Worm (Caenorhabditis elegans) whole organism, young adult: ENCODE data around the gene srg-28.

Experiments
- B0035.1 ChIP-seq: sonication (generic microtip); optimal IDR thresholded peaks from 2 replicates; lab custom pipeline; 2016; ENCODE audit warnings: missing genetic modification characterization, mild to moderate bottlenecking, missing compliant biosample characterization, missing genotype, missing genetic modification reagents
- B0336.3 ChIP-seq: fragments of 200-800 bp; sonication (Bioruptor generic); IDR thresholded peaks from 2 replicates; pipeline ENCODE4 v1.3.6; 2022; ENCODE audit warnings: missing genetic modification characterization, missing compliant biosample characterization
- C06A6.2 ChIP-seq: fragments of 200-800 bp; sonication (Bioruptor generic); conservative IDR thresholded peaks from 2 replicates; pipeline ENCODE4 v1.3.6; 2022; ENCODE audit warnings: missing genetic modification characterization, missing compliant biosample characterization
- D2030.7 ChIP-seq: fragments of 200-800 bp; sonication (Bioruptor generic); IDR thresholded peaks from 2 replicates; pipeline ENCODE4 v1.3.6; 2022; ENCODE audit warnings: missing genetic modification reagents, missing genetic modification characterization, missing compliant biosample characterization
- F10E7.11 ChIP-seq: sonication (generic microtip); optimal IDR thresholded peaks from 2 replicates; lab custom pipeline; 2017; ENCODE audit warnings: mild to moderate bottlenecking, missing genetic modification characterization, moderate library complexity, missing compliant biosample characterization
- F23B12.7 ChIP-seq: sonication (generic microtip); optimal IDR thresholded peaks from 2 replicates; lab custom pipeline; 2017; ENCODE audit warnings: missing genetic modification characterization, mild to moderate bottlenecking, missing compliant biosample characterization, antibody characterized with exemption, moderate library complexity; ENCODE audit not compliant: insufficient read depth
- F39B2.1 ChIP-seq: fragments of 200-800 bp; sonication (Bioruptor generic); IDR thresholded peaks from 2 replicates; pipeline ENCODE4 v1.3.6; 2022; ENCODE audit warnings: missing genetic modification reagents, missing genetic modification characterization, missing compliant biosample characterization
- F55B11.4 ChIP-seq: sonication (generic microtip); optimal IDR thresholded peaks from 2 replicates; lab custom pipeline; 2016; ENCODE audit warnings: missing compliant biosample characterization, missing genetic modification characterization, borderline replicate concordance; ENCODE audit not compliant: insufficient read depth
- K11D2.4 ChIP-seq: fragments of 200-800 bp; sonication (Bioruptor generic); IDR thresholded peaks from 2 replicates; pipeline ENCODE4 v1.3.6; 2022; ENCODE audit warnings: missing genetic modification reagents, missing genetic modification characterization, missing compliant biosample characterization
- K12H6.12 ChIP-seq: fragments of 200-800 bp; sonication (Bioruptor generic); optimal IDR thresholded peaks from 2 replicates; lab custom pipeline; 2018; ENCODE audit warnings: mild to moderate bottlenecking, missing genetic modification characterization, missing compliant biosample characterization
- T07F8.4 ChIP-seq: sonication (generic microtip); optimal IDR thresholded peaks from 2 replicates; lab custom pipeline; 2016; ENCODE audit warnings: mild to moderate bottlenecking, missing genetic modification characterization, moderate library complexity, missing compliant biosample characterization
- T26A5.8 ChIP-seq: sonication (generic microtip); optimal IDR thresholded peaks from 2 replicates; lab custom pipeline; 2016; ENCODE audit warnings: missing genetic modification characterization, missing compliant biosample characterization
- Y53F4B.3 ChIP-seq: fragments of 200-800 bp; sonication (Bioruptor generic); IDR thresholded peaks from 2 replicates; pipeline ENCODE4 v1.3.6; 2022; ENCODE audit warnings: missing genetic modification reagents, missing genetic modification characterization, missing compliant biosample characterization
- Y56A3A.18 ChIP-seq: fragments of 200-800 bp; sonication (Bioruptor generic); IDR thresholded peaks from 2 replicates; pipeline ENCODE4 v1.3.6; 2022; ENCODE audit warnings: missing genetic modification reagents, missing genetic modification characterization, missing compliant biosample characterization
- aptf-2 ChIP-seq: fragments of 200-800 bp; sonication (Bioruptor generic); conservative IDR thresholded peaks from 2 replicates; pipeline ENCODE4 v1.3.6; 2022; ENCODE audit warnings: missing genetic modification reagents, missing genetic modification characterization, missing compliant biosample characterization
- aptf-3 ChIP-seq: fragments of 200-800 bp; sonication (Bioruptor generic); IDR thresholded peaks from 2 replicates; pipeline ENCODE4 v1.3.6; 2022; ENCODE audit warnings: missing genetic modification characterization, missing compliant biosample characterization
- athp-1 ChIP-seq: sonication (generic microtip); optimal IDR thresholded peaks from 2 replicates; lab custom pipeline; 2017; ENCODE audit warnings: mild to moderate bottlenecking, missing genetic modification characterization, missing compliant biosample characterization
- attf-3 ChIP-seq: fragments of 200-800 bp; sonication (Bioruptor generic); conservative IDR thresholded peaks from 2 replicates; pipeline ENCODE4 v1.3.6; 2022; ENCODE audit warnings: missing genetic modification reagents, missing genetic modification characterization, missing compliant biosample characterization
- attf-5 ChIP-seq: fragments of 200-800 bp; sonication (Bioruptor generic); optimal IDR thresholded peaks from 2 replicates; lab custom pipeline; 2018; ENCODE audit warnings: mild to moderate bottlenecking, missing genetic modification characterization, missing compliant biosample characterization
- ccch-3 ChIP-seq: fragments of 200-800 bp; sonication (Bioruptor generic); optimal IDR thresholded peaks from 2 replicates; lab custom pipeline; 2018; ENCODE audit warnings: mild to moderate bottlenecking, missing genetic modification characterization, missing compliant biosample characterization
- cebp-2 ChIP-seq: fragments of 200-800 bp; sonication (Bioruptor generic); IDR thresholded peaks from 2 replicates; pipeline ENCODE4 v1.3.6; 2022; ENCODE audit warnings: missing genetic modification characterization, missing compliant biosample characterization
- ceh-40 ChIP-seq: fragments of 200-800 bp; sonication (Bioruptor generic); IDR thresholded peaks from 2 replicates; pipeline ENCODE4 v1.3.6; 2022; ENCODE audit warnings: missing genetic modification characterization, missing compliant biosample characterization
- ceh-91 ChIP-seq: fragments of 200-800 bp; sonication (Bioruptor generic); IDR thresholded peaks from 2 replicates; pipeline ENCODE4 v1.3.6; 2022; ENCODE audit warnings: missing genetic modification reagents, missing genetic modification characterization, missing compliant biosample characterization
- chd-7 ChIP-seq: sonication (generic microtip); optimal IDR thresholded peaks from 2 replicates; lab custom pipeline; 2016; ENCODE audit warnings: mild to moderate bottlenecking, missing genetic modification characterization, moderate library complexity, missing compliant biosample characterization
- dox-1 ChIP-seq: fragments of 200-800 bp; sonication (Bioruptor generic); IDR thresholded peaks from 2 replicates; pipeline ENCODE4 v1.3.6; 2022; ENCODE audit warnings: missing genetic modification reagents, missing genetic modification characterization, missing compliant biosample characterization
- dpff-1 ChIP-seq: sonication (generic microtip); optimal IDR thresholded peaks from 2 replicates; lab custom pipeline; 2017; ENCODE audit warnings: mild to moderate bottlenecking, missing genetic modification characterization, missing compliant biosample characterization
- dpl-1 ChIP-seq: fragments of 150-350 bp; optimal IDR thresholded peaks from 2 replicates; lab custom pipeline; 2014; ENCODE audit warnings: missing biosample characterization, missing genetic modification reagents, missing genetic modification characterization
- efl-1 ChIP-seq: fragments of 150-350 bp; optimal IDR thresholded peaks from 2 replicates; lab custom pipeline; 2014; ENCODE audit warnings: missing biosample characterization, missing genetic modification reagents, missing genetic modification characterization
- egrh-3 ChIP-seq: fragments of 200-800 bp; sonication (Bioruptor generic); IDR thresholded peaks from 2 replicates; pipeline ENCODE4 v1.3.6; 2022; ENCODE audit warnings: missing genetic modification reagents, missing genetic modification characterization, missing compliant biosample characterization
- hmg-1.2 ChIP-seq: fragments of 200-800 bp; sonication (Bioruptor generic); IDR thresholded peaks from 2 replicates; pipeline ENCODE4 v1.3.6; 2022; ENCODE audit warnings: missing genetic modification reagents, missing genetic modification characterization, missing compliant biosample characterization
- hmg-20 ChIP-seq: fragments of 200-800 bp; sonication (Bioruptor generic); IDR thresholded peaks from 2 replicates; pipeline ENCODE4 v1.3.6; 2022; ENCODE audit warnings: missing genetic modification reagents, missing genetic modification characterization, missing compliant biosample characterization
- let-526 ChIP-seq: fragments of 200-800 bp; sonication (Bioruptor generic); IDR thresholded peaks from 2 replicates; pipeline ENCODE4 v1.3.6; 2022; ENCODE audit warnings: missing genetic modification reagents, missing genetic modification characterization, missing compliant biosample characterization
- lin-26 ChIP-seq: fragments of 200-800 bp; sonication (Bioruptor generic); IDR thresholded peaks from 2 replicates; pipeline ENCODE4 v1.3.6; 2022; ENCODE audit warnings: missing genetic modification reagents, missing genetic modification characterization, missing compliant biosample characterization
- lin-54 ChIP-seq: fragments of 200-800 bp; sonication (Bioruptor generic); optimal IDR thresholded peaks from 2 replicates; lab custom pipeline; 2018; ENCODE audit warnings: mild to moderate bottlenecking, missing genetic modification characterization, missing compliant biosample characterization
- lir-1 ChIP-seq: fragments of 200-800 bp; sonication (Bioruptor generic); conservative IDR thresholded peaks from 2 replicates; pipeline ENCODE4 v1.3.6; 2022; ENCODE audit warnings: missing genetic modification reagents, missing genetic modification characterization, missing compliant biosample characterization
- madf-8 ChIP-seq: fragments of 200-800 bp; sonication (Bioruptor generic); conservative IDR thresholded peaks from 2 replicates; pipeline ENCODE4 v1.3.6; 2022; ENCODE audit warnings: missing genetic modification reagents, missing genetic modification characterization, missing compliant biosample characterization
- nfya-1 ChIP-seq: sonication (generic microtip); optimal IDR thresholded peaks from 2 replicates; lab custom pipeline; 2017; ENCODE audit warnings: antibody characterized with exemption, missing compliant biosample characterization, missing genetic modification characterization, borderline replicate concordance; ENCODE audit not compliant: insufficient read depth
- nfya-2 ChIP-seq: fragments of 200-800 bp; sonication (Bioruptor generic); IDR thresholded peaks from 2 replicates; pipeline ENCODE4 v1.3.6; 2022; ENCODE audit warnings: missing genetic modification reagents, missing genetic modification characterization, missing compliant biosample characterization
- nhr-120 ChIP-seq: fragments of 200-800 bp; sonication (Bioruptor generic); IDR thresholded peaks from 2 replicates; pipeline ENCODE4 v1.3.6; 2022; ENCODE audit warnings: missing genetic modification characterization, missing compliant biosample characterization
- nhr-27 ChIP-seq: fragments of 200-800 bp; sonication (Bioruptor generic); optimal IDR thresholded peaks from 2 replicates; lab custom pipeline; 2018; ENCODE audit warnings: mild to moderate bottlenecking, missing genetic modification characterization, moderate library complexity, missing compliant biosample characterization
- nhr-80 ChIP-seq: sonication (generic microtip); optimal IDR thresholded peaks from 2 replicates; lab custom pipeline; 2016; ENCODE audit warnings: missing genetic modification characterization, missing compliant biosample characterization
- repo-1 ChIP-seq: sonication (generic microtip); optimal IDR thresholded peaks from 2 replicates; lab custom pipeline; 2017; ENCODE audit warnings: mild to moderate bottlenecking, missing genetic modification characterization, missing compliant biosample characterization
- rpc-1 ChIP-seq, 2 experiments: fragments of 150-350 bp in 1 of 2; sonication (generic microtip) in 1 of 2; optimal IDR thresholded peaks; 2 replicates each; lab custom pipeline; 2014 to 2018; ENCODE audit warnings: missing biosample characterization in 1 of 2, missing genetic modification characterization in 1 of 2, missing genetic modification reagents in 1 of 2, missing genotype in 1 of 2
- sptf-2 ChIP-seq: fragments of 200-800 bp; sonication (Bioruptor generic); optimal IDR thresholded peaks from 2 replicates; lab custom pipeline; 2018; ENCODE audit warnings: mild to moderate bottlenecking, missing genetic modification characterization, missing compliant biosample characterization
- tbp1 ChIP-seq: fragments of 200-800 bp; sonication (Bioruptor generic); optimal IDR thresholded peaks from 2 replicates; lab custom pipeline; 2018; ENCODE audit warnings: mild to moderate bottlenecking, missing genetic modification characterization, missing compliant biosample characterization
- unc-62 ChIP-seq: fragments of 150-350 bp; optimal IDR thresholded peaks from 2 replicates; lab custom pipeline; 2014; ENCODE audit warnings: missing biosample characterization, missing genetic modification reagents, missing genetic modification characterization
- xnd-1 ChIP-seq: sonication (generic microtip); optimal IDR thresholded peaks from 2 replicates; lab custom pipeline; 2016; ENCODE audit warnings: missing genotype, missing genetic modification reagents, missing genetic modification characterization, missing compliant biosample characterization
- ztf-18 ChIP-seq: sonication (generic microtip); optimal IDR thresholded peaks from 2 replicates; lab custom pipeline; 2016; ENCODE audit warnings: missing genotype, mild to moderate bottlenecking, missing genetic modification characterization, missing compliant biosample characterization
- ztf-28 ChIP-seq: fragments of 200-800 bp; sonication (Bioruptor generic); IDR thresholded peaks from 2 replicates; pipeline ENCODE4 v1.3.6; 2022; ENCODE audit warnings: missing genetic modification reagents, missing genetic modification characterization, missing compliant biosample characterization

srg-28 gene

DNA sequence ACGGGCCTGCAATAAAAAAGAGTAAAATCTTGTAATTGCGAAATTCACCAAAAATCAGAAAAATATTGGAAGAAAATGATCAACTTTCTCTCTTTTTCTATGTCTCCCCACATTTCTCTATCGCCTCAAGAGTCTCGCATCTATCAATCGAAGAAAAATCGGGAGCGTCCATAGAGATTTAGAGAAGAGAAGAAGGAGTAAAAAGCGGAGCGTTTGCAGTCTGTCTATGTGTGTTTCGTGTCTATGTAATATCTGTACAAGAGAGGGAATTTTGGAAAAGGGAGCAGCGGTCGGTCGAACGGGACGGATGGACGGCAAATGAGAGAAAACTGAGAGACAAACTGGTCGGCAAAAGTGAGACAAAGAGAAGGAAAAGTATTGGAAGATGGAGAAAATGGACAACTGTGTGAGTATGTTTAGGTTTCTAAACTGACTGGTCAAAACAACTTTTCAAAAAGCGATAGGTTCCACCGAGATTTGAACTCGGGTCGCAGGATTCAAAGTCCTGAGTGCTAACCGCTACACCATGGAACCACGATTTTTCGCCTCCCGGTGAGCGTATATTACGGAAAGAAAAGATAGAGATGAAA lies 4.9 kb upstream of the srg-28 start (continued):
- no peak for TF ChIP-seq athp-1
- no peak for TF ChIP-seq dpl-1 (GFP tag; lab: Kevin White, UChicago)
- TF ChIP-seq K11D2.4 (GFP tag; lab: Robert Waterston, UW), result no peak
- TF ChIP-seq B0035.1, result peak; percentile 21
- no peak for TF ChIP-seq B0336.3
- no peak for TF ChIP-seq ceh-91 (GFP tag; lab: Robert Waterston, UW)
- no peak for TF ChIP-seq F39B2.1 (GFP tag; lab: Robert Waterston, UW)
- TF ChIP-seq cebp-2 (GFP tag; lab: Robert Waterston, UW), result no peak
- TF ChIP-seq C06A6.2 (GFP tag; lab: Robert Waterston, UW), result no peak
- TF ChIP-seq T26A5.8 (tag; lab: Kevin White, UChicago), result no peak
- peak; percentile 53 for TF ChIP-seq K12H6.12
- TF ChIP-seq dox-1 (GFP tag; lab: Robert Waterston, UW), result peak; percentile 80
- TF ChIP-seq ztf-18 (tag; lab: Kevin White, UChicago), result peak; percentile 36
- TF ChIP-seq lir-1 (GFP tag; lab: Robert Waterston, UW), result no peak
- no peak for TF ChIP-seq nhr-27 (tag; lab: Kevin White, UChicago)
- no peak for TF ChIP-seq T07F8.4
- no peak for TF ChIP-seq Y53F4B.3 (GFP tag; lab: Robert Waterston, UW)
- peak; percentile 54 for TF ChIP-seq repo-1 (tag; lab: Kevin White, UChicago)
- TF ChIP-seq lin-26 (GFP tag; lab: Robert Waterston, UW), result peak; percentile 65; the same call in 1 of the 2 replicates
- no peak for TF ChIP-seq Y56A3A.18 (GFP tag; lab: Robert Waterston, UW)
- TF ChIP-seq attf-3 (GFP tag; lab: Robert Waterston, UW), result no peak
- TF ChIP-seq D2030.7 (GFP tag; lab: Robert Waterston, UW), result no peak; the same call in 1 of the 2 replicates
- TF ChIP-seq efl-1 (GFP tag; lab: Kevin White, UChicago), result no peak
- TF ChIP-seq ztf-28 (GFP tag; lab: Robert Waterston, UW), result no peak
- TF ChIP-seq ceh-40 (GFP tag; lab: Robert Waterston, UW), result no peak
- TF ChIP-seq xnd-1 (tag; lab: Kevin White, UChicago), result no peak
- no peak for TF ChIP-seq F23B12.7 (tag; lab: Kevin White, UChicago)
- no peak for TF ChIP-seq chd-7 (tag; lab: Kevin White, UChicago)
- peak; percentile 67 for TF ChIP-seq rpc-1 (optimal IDR thresholded peaks at IDR 0.05; lab: Kevin White, UChicago)
- peak; percentile 85 for TF ChIP-seq rpc-1 (tag; optimal IDR thresholded peaks at IDR 0.05; lab: Kevin White, UChicago)
- TF ChIP-seq nhr-80 (tag; lab: Kevin White, UChicago), result peak; percentile 89
- 0 out of 2 replicates have a peak, but pooled peaks have one; percentile 25 for TF ChIP-seq hmg-1.2 (GFP tag; lab: Robert Waterston, UW)
- no peak for TF ChIP-seq nfya-1
- TF ChIP-seq lin-54 (GFP tag; lab: Kevin White, UChicago), result peak; percentile 9
- no peak for TF ChIP-seq nhr-120 (GFP tag; lab: Robert Waterston, UW)
- no peak for TF ChIP-seq F10E7.11
- no peak for TF ChIP-seq ccch-3
- no peak for TF ChIP-seq madf-8
- TF ChIP-seq attf-5 (GFP tag; lab: Kevin White, UChicago), result peak; percentile 9
- TF ChIP-seq sptf-2 (GFP tag; lab: Kevin White, UChicago), result no peak
- TF ChIP-seq aptf-2 (GFP tag; lab: Robert Waterston, UW), result no peak
- TF ChIP-seq egrh-3 (GFP tag; lab: Robert Waterston, UW), result 0 out of 2 replicates have a peak, but pooled peaks have one; percentile 5
- TF ChIP-seq dpff-1 (tag; lab: Kevin White, UChicago), result no peak
- TF ChIP-seq let-526 (GFP tag; lab: Robert Waterston, UW), result no peak
- TF ChIP-seq nfya-2, result no peak
- peak; percentile 88 for TF ChIP-seq tbp1 (GFP tag; lab: Kevin White, UChicago)
- TF ChIP-seq hmg-20 (GFP tag; lab: Robert Waterston, UW), result no peak
- TF ChIP-seq unc-62 (GFP tag; lab: Kevin White, UChicago), result no peak
- TF ChIP-seq aptf-3 (GFP tag; lab: Robert Waterston, UW), result no peak
- TF ChIP-seq F55B11.4 (tag; lab: Kevin White, UChicago), result no peak
